Worm (Caenorhabditis elegans) whole organism, dauer: ENCODE results near the gene C06C6.9.

Source experiments
- unc-62 ChIP-seq: sonication (generic microtip); optimal IDR thresholded peaks from 2 replicates; lab custom pipeline; 2017; ENCODE audit warnings: missing biosample characterization, missing genetic modification reagents, missing genetic modification characterization

The C06C6.9 gene

DNA sequence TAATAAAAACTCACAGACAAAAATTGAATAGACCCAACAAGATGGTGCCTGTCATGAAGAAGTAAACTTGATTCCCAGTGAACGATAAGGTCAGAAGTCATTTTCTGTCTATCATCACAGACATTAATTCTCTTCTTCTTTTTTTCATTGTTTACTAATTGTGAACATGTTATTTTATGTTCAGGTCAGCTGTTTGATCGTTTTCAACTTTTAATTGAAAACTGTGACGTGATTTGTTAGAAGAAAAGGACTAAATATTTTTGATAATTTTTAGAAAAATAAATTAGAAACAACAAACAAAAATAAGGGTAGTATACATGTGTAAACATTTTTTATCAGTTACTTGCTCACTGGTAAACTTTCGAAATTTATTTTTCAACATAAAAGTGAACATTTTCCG is 26.9 kb downstream of the C06C6.9 start, which contains the start of gene F36G9.7:
Gene F36G9.7, minus strand, starts transcription at position 101 of the 400 bp plus-strand sequence.
- TF ChIP-seq unc-62 (GFP tag; lab: Kevin White, UChicago): no peak

DNA sequence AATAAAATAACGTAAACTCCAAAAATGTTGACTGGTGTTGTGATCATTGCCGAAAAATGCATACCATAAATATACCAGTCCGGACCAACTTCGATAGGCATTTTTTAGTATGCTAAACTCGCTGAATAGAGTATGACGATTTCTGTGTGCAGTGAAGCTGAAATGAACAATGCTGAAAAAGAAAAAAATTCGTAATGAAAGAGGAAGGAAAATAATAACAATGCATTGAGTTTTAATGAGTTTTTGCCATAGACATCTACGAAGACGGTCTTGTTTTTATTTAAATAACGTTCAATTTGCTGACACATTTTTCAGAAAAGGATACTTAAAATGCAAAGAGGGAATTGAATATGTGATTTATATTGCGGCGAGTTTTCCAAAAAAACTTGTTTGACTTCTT is 29.0 kb downstream of the C06C6.9 start, which contains the start of gene sri-1:
Gene sri-1, minus strand, starts transcription at position 101 of the 400 bp plus-strand sequence.
- no peak for TF ChIP-seq unc-62 (GFP tag; lab: Kevin White, UChicago)

DNA sequence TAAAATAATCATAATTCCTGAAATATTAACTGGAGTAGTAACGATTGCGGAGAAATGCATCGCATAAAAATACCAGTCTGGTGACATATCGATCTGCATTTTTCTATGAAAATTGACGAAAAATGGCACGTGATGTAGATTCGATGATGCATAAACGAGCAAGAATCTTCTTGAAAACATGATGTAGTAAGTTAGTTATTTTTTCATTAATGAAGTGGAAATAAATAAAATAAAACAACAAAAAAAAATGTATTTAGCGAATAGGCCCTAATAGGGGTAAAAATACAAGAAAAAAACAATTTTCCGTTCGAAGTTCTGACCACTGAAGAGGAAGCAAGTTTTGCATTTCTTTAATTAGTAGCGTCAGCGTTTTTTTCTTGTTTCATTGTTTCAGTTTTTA is 31.4 kb downstream of the C06C6.9 start, which contains the start of gene sri-2:
Gene sri-2, minus strand, starts transcription at position 101 of the 400 bp plus-strand sequence.
- no peak for TF ChIP-seq unc-62 (GFP tag; lab: Kevin White, UChicago)

DNA sequence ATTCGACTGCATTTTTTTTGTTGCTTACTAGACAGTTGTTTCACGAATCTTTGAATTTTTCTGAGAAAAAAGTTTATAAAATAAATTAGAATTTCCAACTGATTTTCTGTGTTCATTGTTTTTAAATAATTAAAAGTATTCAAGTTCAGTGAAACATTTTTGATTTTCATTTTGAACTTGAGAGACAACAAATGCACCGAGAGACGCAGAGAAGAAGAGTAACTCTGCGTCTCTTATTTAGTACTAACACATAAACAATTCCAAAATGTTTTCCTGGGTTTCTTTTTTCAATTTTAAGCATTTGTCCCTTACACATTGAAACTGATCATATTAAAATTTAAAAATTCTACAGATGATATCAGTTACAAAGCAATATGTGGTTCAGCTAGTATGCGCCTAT is 37.1 kb downstream of the C06C6.9 start:
- TF ChIP-seq unc-62 (GFP tag; lab: Kevin White, UChicago): no peak

DNA sequence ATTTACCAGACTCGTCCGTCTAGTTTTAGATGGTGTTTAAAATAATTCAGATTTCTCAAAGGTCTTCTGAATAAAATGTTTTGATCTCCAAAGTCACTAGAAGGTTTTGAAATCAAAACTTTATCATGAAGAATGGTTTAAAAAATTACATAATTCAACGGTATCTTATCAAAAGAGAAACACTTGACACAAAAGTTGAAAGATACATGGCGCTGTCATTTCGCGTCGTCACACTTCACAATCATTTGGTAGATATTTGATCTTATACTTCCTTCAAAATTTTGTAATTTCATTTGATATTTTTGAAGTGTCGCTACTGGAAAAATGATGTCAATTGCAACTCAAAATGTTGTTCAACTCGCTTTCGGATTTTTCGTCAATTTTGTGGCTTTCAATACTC is 39.5 kb downstream of the C06C6.9 start, which contains the start of gene F36G9.3:
Gene F36G9.3, plus strand, starts transcription at position 301 of the 400 bp plus-strand sequence.
- no peak for TF ChIP-seq unc-62 (GFP tag; lab: Kevin White, UChicago)

DNA sequence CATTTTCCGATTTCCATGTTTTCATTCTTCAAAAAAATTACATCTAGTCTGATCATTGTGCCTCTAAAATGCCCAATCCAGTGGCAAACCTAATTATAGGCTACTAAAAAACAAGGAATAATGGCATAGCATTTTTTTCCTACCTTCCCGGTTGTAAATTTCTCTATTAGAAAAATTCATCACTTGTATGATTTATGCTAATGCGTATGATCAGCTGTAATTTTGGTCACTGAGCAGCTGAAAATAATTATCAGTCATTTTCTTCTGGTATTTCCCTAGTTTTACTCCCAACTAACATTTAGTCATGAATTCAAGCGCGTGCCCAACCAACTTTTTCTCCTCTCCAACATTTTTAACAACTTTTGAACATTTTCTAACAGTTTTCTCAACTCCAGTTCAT is 41.1 kb downstream of the C06C6.9 start, which contains the start of gene srh-186:
Gene srh-186, plus strand, starts transcription at position 301 of the 400 bp plus-strand sequence.
- TF ChIP-seq unc-62 (GFP tag; lab: Kevin White, UChicago): no peak

DNA sequence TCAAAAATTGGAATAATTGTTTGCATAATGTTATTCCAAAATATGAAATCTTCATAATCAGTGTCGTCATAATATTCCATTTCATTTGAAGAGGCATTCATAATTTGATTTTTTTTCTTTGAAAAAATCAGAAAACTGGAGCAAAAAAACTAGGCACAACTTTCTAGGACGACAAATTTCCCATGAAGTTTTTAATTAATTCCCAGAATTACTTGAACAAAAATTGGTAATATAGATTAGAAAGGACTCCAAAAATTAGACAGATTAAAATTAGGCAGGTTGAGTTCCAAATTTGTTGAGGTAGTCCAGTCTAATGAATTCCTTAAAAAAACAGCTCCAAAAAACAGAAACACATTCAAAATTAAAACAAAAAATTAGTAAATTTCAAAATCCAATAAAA is 41.6 kb downstream of the C06C6.9 start, which contains the start of gene srw-57:
Gene srw-57, minus strand, starts transcription at position 101 of the 400 bp plus-strand sequence.
- TF ChIP-seq unc-62 (GFP tag; lab: Kevin White, UChicago): no peak

DNA sequence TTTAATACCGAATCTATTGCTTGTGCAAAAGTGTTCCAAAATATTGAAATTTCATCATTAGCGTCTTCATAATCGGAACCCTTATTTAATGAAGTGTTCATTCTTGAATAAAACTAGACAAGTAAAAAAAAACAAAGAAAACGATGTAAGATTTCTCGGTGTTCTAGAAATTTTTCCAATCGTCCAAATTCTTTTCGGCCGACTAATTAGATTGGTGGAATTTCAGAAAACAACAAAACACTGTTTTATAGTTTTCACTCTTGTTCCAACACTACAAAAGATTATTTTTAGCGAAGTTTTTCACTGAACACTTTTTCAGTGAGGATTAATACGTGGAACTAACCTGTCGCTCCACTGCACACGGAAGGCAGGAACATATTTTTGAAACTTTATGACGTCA is 43.8 kb downstream of the C06C6.9 start, which contains the start of gene srw-56:
Gene srw-56, minus strand, starts transcription at position 101 of the 400 bp plus-strand sequence.
- TF ChIP-seq unc-62 (GFP tag; lab: Kevin White, UChicago): no peak

DNA sequence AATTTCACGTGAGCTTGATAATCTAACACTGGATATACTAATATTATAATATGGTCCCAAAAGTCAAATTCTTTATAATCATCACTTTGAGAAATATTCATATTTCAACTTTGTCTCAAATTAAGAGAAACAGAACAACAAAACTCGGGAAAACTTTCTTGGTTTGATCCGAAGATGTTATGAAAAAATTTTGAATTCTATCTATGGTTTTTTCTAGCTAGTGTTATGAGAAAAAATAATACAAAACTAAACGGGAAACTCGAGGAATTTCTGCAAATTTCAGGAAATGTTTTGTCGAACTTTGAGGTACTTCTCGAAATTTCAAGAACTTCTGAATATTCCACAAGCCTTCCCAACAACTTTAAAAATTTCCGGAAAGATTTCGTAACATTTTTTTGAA is 45.7 kb downstream of the C06C6.9 start, which contains the start of gene srw-59:
Gene srw-59, minus strand, starts transcription at position 101 of the 400 bp plus-strand sequence.
- TF ChIP-seq unc-62 (GFP tag; lab: Kevin White, UChicago): no peak
